Worm (Caenorhabditis elegans): ENCODE results near the gene K08E5.1.

K08E5.1 gene

ce11 chrIII:10096525-10096972 is 50.1 kb downstream of the K08E5.1 start (continued):
- TF ChIP-seq snpc-1.3 (tag; optimal IDR thresholded peaks at IDR 0.05; ENCODE audit: insufficient read depth): no peak
- TF ChIP-seq lsl-1 (GFP tag; optimal IDR thresholded peaks at IDR 0.05): no peak
- TF ChIP-seq ceh-100 (GFP tag; IDR thresholded peaks at IDR 0.05): no peak
- no peak; the same call in 1 of the 2 replicates for TF ChIP-seq attf-3 (GFP tag; conservative IDR thresholded peaks at IDR 0.05)
- TF ChIP-seq T07F8.4 (tag; optimal IDR thresholded peaks at IDR 0.05): no peak
- peak; percentile 27; the same call in 1 of the 2 replicates for TF ChIP-seq let-526 (GFP tag; IDR thresholded peaks at IDR 0.05)
- TF ChIP-seq xnd-1 (tag; optimal IDR thresholded peaks at IDR 0.05): no peak
- peak; percentile 94 for TF ChIP-seq hmg-1.2 (GFP tag; IDR thresholded peaks at IDR 0.05)
- TF ChIP-seq B0336.3 (GFP tag; IDR thresholded peaks at IDR 0.05): no peak
- peak; percentile 40 for TF ChIP-seq repo-1 (tag; optimal IDR thresholded peaks at IDR 0.05)
- no peak for TF ChIP-seq hlh-26 (GFP tag; conservative IDR thresholded peaks at IDR 0.05)
- peak; percentile 70 for TF ChIP-seq ekl-4 (GFP tag; IDR thresholded peaks at IDR 0.05)
- no peak for TF ChIP-seq hmg-20 (GFP tag; IDR thresholded peaks at IDR 0.05)
- TF ChIP-seq lin-26 (GFP tag; IDR thresholded peaks at IDR 0.05): peak; percentile 61; the same call in 1 of the 2 replicates
- peak; percentile 79 for TF ChIP-seq chd-7 (tag; optimal IDR thresholded peaks at IDR 0.05)
- TF ChIP-seq hrde-1 (tag; optimal IDR thresholded peaks at IDR 0.05; ENCODE audit: borderline replicate concordance): no peak
- TF ChIP-seq athp-1 (tag; optimal IDR thresholded peaks at IDR 0.05): peak; percentile 84
- no peak for TF ChIP-seq F52B5.7 (tag; optimal IDR thresholded peaks at IDR 0.05)
- TF ChIP-seq nfya-1 (tag; optimal IDR thresholded peaks at IDR 0.05; ENCODE audit: borderline replicate concordance, insufficient read depth): no peak
- TF ChIP-seq K11D2.4 (GFP tag; IDR thresholded peaks at IDR 0.05): peak; percentile 53; the same call in 1 of the 2 replicates
- TF ChIP-seq ztf-3 (GFP tag; optimal IDR thresholded peaks at IDR 0.05): no peak
- TF ChIP-seq somi-1 (GFP tag; optimal IDR thresholded peaks at IDR 0.05): peak; percentile 71
- no peak for TF ChIP-seq rpc-1 (optimal IDR thresholded peaks at IDR 0.05)
- no peak for TF ChIP-seq rpc-1 (tag; optimal IDR thresholded peaks at IDR 0.05)
- TF ChIP-seq snpc-4 (GFP tag; optimal IDR thresholded peaks at IDR 0.05): no peak
- peak in 3 of 4 experiments; percentile 24 to 48 (median 32) for TF ChIP-seq snpc-4 (tag; optimal IDR thresholded peaks at IDR 0.05)
- no peak for TF ChIP-seq attf-6 (GFP tag; IDR thresholded peaks at IDR 0.05)
- TF ChIP-seq ceh-58 (GFP tag; IDR thresholded peaks at IDR 0.05): no peak
- no peak for TF ChIP-seq snpc-1.1 (tag; optimal IDR thresholded peaks at IDR 0.05; ENCODE audit: insufficient read depth)
- peak; percentile 66; the same call in 1 of the 2 replicates for TF ChIP-seq C06A6.2 (GFP tag; conservative IDR thresholded peaks at IDR 0.05)
- TF ChIP-seq sea-2 (GFP tag; IDR thresholded peaks at IDR 0.05): no peak
- TF ChIP-seq lir-1 (GFP tag; conservative IDR thresholded peaks at IDR 0.05): 0 out of 2 replicates have a peak, but pooled peaks have one; percentile 30
- TF ChIP-seq ets-4 (GFP tag; optimal IDR thresholded peaks at IDR 0.05): peak; percentile 57
- TF ChIP-seq ceh-27 (GFP tag; optimal IDR thresholded peaks at IDR 0.05): peak; percentile 82
- no peak for TF ChIP-seq bed-2 (GFP tag; IDR thresholded peaks at IDR 0.05)
- TF ChIP-seq atf-7 (tag; optimal IDR thresholded peaks at IDR 0.05): peak; percentile 63
- peak in 1 of 3 experiments; percentile 77 for TF ChIP-seq lin-35 (GFP tag; optimal IDR thresholded peaks at IDR 0.05)
- TF ChIP-seq zfh-2 (GFP tag; conservative IDR thresholded peaks at IDR 0.05): peak; percentile 95
- TF ChIP-seq unc-62 (GFP tag; optimal IDR thresholded peaks at IDR 0.05): no peak
- TF ChIP-seq F49E8.2 (tag; optimal IDR thresholded peaks at IDR 0.05; ENCODE audit: insufficient read depth): no peak
- TF ChIP-seq tbp1 (GFP tag; optimal IDR thresholded peaks at IDR 0.05): peak; percentile 45
- TF ChIP-seq ztf-28 (GFP tag; IDR thresholded peaks at IDR 0.05): 0 out of 2 replicates have a peak, but pooled peaks have one; percentile 13
- TF ChIP-seq Y56A3A.18 (GFP tag; IDR thresholded peaks at IDR 0.05): no peak
- TF ChIP-seq ztf-22 (GFP tag; optimal IDR thresholded peaks at IDR 0.05): no peak
- TF ChIP-seq dpl-1 (GFP tag; optimal IDR thresholded peaks at IDR 0.05): no peak
- TF ChIP-seq tlf-1 (GFP tag; optimal IDR thresholded peaks at IDR 0.05): peak; percentile 56
- peak; percentile 62 for TF ChIP-seq cebp-1 (GFP tag; IDR thresholded peaks at IDR 0.05)
- peak; percentile 86 for TF ChIP-seq cebp-1 (tag; optimal IDR thresholded peaks at IDR 0.05)
